Worm (Caenorhabditis elegans) whole organism, L3 larva: Measurements from ENCODE around the gene chk-2.

Source experiments
- pha-4 ChIP-seq: fragments of 150-350 bp; optimal IDR thresholded peaks from 2 replicates; lab custom pipeline; 2014; ENCODE audit warnings: missing biosample characterization, missing genetic modification reagents, missing genetic modification characterization
- ztf-4 ChIP-seq: fragments of 150-350 bp; optimal IDR thresholded peaks from 2 replicates; lab custom pipeline; 2014; ENCODE audit warnings: missing biosample characterization, missing genetic modification characterization

DNA sequence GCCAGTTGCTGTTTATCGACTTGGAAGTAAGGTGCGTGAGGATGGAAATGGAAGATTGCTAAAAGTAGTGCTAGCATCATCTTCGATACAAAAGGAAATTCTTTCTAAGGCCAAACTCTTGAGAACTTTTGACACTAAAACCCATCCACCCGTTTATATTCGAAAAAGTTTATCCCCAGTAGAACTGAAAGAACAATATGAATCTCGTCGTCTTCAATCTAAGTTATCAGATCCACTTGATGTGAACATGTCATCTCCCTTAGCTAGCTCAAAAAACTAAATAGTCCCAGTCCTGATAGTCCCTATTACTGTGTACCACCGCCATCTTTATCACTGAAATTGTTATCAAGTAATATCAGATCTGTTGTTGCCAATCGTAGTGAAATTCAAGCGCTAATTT lies 21.1 kb upstream of the chk-2 start:
- TF ChIP-seq pha-4 (tag; lab: Kevin White, UChicago) (no peak), ztf-4 (no peak)
